Worm (Caenorhabditis elegans) whole organism, mixed stage, embryonic: ENCODE measurements around the gene T25B9.1.

Experiments
- ceh-43 ChIP-seq: fragments of 200-800 bp; sonication (Bioruptor generic); optimal IDR thresholded peaks from 2 replicates; lab custom pipeline; 2018; ENCODE audit warnings: mild to moderate bottlenecking, missing genetic modification characterization, moderate library complexity, missing compliant biosample characterization
- elt-1 ChIP-seq: sonication (generic microtip); optimal IDR thresholded peaks from 2 replicates; lab custom pipeline; 2017; ENCODE audit warnings: missing genetic modification characterization, mild to moderate bottlenecking, missing compliant biosample characterization, antibody characterized with exemption, moderate library complexity, borderline replicate concordance; ENCODE audit not compliant: insufficient read depth
- ham-2 ChIP-seq: fragments of 200-800 bp; sonication (Bioruptor generic); optimal IDR thresholded peaks from 2 replicates; lab custom pipeline; 2018; ENCODE audit warnings: mild to moderate bottlenecking, missing genetic modification characterization, missing compliant biosample characterization
- mls-2 ChIP-seq: sonication (generic microtip); optimal IDR thresholded peaks from 2 replicates; lab custom pipeline; 2016; ENCODE audit warnings: mild to moderate bottlenecking, missing genetic modification characterization, moderate library complexity, missing compliant biosample characterization
- unc-39 ChIP-seq: fragments of 150-350 bp; optimal IDR thresholded peaks from 2 replicates; lab custom pipeline; 2014; ENCODE audit warnings: missing biosample characterization, missing genetic modification characterization

- no peak for TF ChIP-seq ceh-43 (GFP tag; lab: Kevin White, UChicago)
- TF ChIP-seq unc-39 (tag; lab: Kevin White, UChicago): no peak
- no peak for TF ChIP-seq elt-1 (tag; lab: Kevin White, UChicago)
- TF ChIP-seq ham-2 (GFP tag; lab: Kevin White, UChicago): no peak
- no peak for TF ChIP-seq mls-2 (tag; lab: Kevin White, UChicago)
Observed at ce11 chrIV:10757616-10758193, 7.8 kb upstream of the T25B9.1 start, which contains the start of the genes T25B9.4 and T25B9.6.
